Worm (Caenorhabditis elegans) whole organism, L2 larva: ENCODE measurements around the gene D2023.1.
A peak's percentile ranks its signal among the peaks of the same experiment; 100 is the strongest.

Experiments used
- C34F6.9 ChIP-seq: fragments of 150-350 bp; optimal IDR thresholded peaks from 2 replicates; lab custom pipeline; 2014; ENCODE audit warnings: missing biosample characterization, missing genetic modification characterization
- F13H6.1 ChIP-seq: sonication (generic microtip); optimal IDR thresholded peaks from 2 replicates; lab custom pipeline; 2016; ENCODE audit warnings: missing genetic modification characterization, missing compliant biosample characterization
- R02D3.7 ChIP-seq: fragments of 150-350 bp; optimal IDR thresholded peaks from 2 replicates; lab custom pipeline; 2014; ENCODE audit warnings: missing biosample characterization, missing genetic modification characterization
- Y55F3AM.14 ChIP-seq: fragments of 200-800 bp; sonication (Bioruptor generic); optimal IDR thresholded peaks from 2 replicates; lab custom pipeline; 2018; ENCODE audit warnings: mild to moderate bottlenecking, missing genetic modification characterization, missing compliant biosample characterization
- aly-2 ChIP-seq: fragments of 150-350 bp; optimal IDR thresholded peaks from 2 replicates; lab custom pipeline; 2014; ENCODE audit warnings: missing biosample characterization, missing genetic modification characterization
- ama-1 ChIP-seq: fragments of 150-350 bp; optimal IDR thresholded peaks from 2 replicates; lab custom pipeline; 2018; ENCODE audit warnings: inconsistent platforms
- crh-2 ChIP-seq: sonication (generic microtip); optimal IDR thresholded peaks from 2 replicates; lab custom pipeline; 2017; ENCODE audit warnings: missing biosample characterization, missing genetic modification characterization
- egl-27 ChIP-seq: sonication (generic microtip); optimal IDR thresholded peaks from 3 replicates; lab custom pipeline; 2017; ENCODE audit warnings: missing biosample characterization, missing genetic modification reagents, missing genetic modification characterization
- elt-1 ChIP-seq: fragments of 150-350 bp; optimal IDR thresholded peaks from 2 replicates; lab custom pipeline; 2014; ENCODE audit warnings: missing biosample characterization, missing genetic modification characterization
- fos-1 ChIP-seq: fragments of 150-350 bp; optimal IDR thresholded peaks from 2 replicates; lab custom pipeline; 2014; ENCODE audit warnings: missing biosample characterization, missing genetic modification characterization
- gmeb-1 ChIP-seq: fragments of 150-350 bp; optimal IDR thresholded peaks from 2 replicates; lab custom pipeline; 2014; ENCODE audit warnings: missing biosample characterization, missing genetic modification characterization
- lin-11 ChIP-seq: fragments of 150-350 bp; sonication (generic microtip); optimal IDR thresholded peaks from 2 replicates; lab custom pipeline; 2014; ENCODE audit warnings: missing biosample characterization, missing genetic modification characterization, inconsistent platforms, mixed read lengths
- lin-13 ChIP-seq: fragments of 150-350 bp; optimal IDR thresholded peaks from 2 replicates; lab custom pipeline; 2014; ENCODE audit warnings: missing biosample characterization, missing genetic modification reagents, missing genetic modification characterization
- lin-39 ChIP-seq: fragments of 150-350 bp; optimal IDR thresholded peaks from 2 replicates; lab custom pipeline; 2014; ENCODE audit warnings: missing biosample characterization, missing genetic modification reagents, missing genetic modification characterization
- lsy-2 ChIP-seq, 2 experiments: fragments of 150-350 bp in 1 of 2; sonication (generic microtip) in 1 of 2; optimal IDR thresholded peaks; 2 replicates each; lab custom pipeline; 2014 to 2017; ENCODE audit warnings: missing biosample characterization in 2 of 2, missing genetic modification characterization in 2 of 2
- mab-5 ChIP-seq: fragments of 150-350 bp; optimal IDR thresholded peaks from 2 replicates; lab custom pipeline; 2014; ENCODE audit warnings: missing biosample characterization, missing genetic modification characterization
- mbf-1 ChIP-seq: sonication (generic microtip); optimal IDR thresholded peaks from 2 replicates; lab custom pipeline; 2017; ENCODE audit warnings: missing biosample characterization, missing genetic modification characterization
- mdl-1 ChIP-seq, 2 experiments: fragments of 150-350 bp in 1 of 2; sonication (generic microtip) in 1 of 2; optimal IDR thresholded peaks; 2 replicates each; lab custom pipeline; 2017; ENCODE audit warnings: missing biosample characterization in 2 of 2, missing genetic modification characterization in 2 of 2
- nhr-10 ChIP-seq: sonication (generic microtip); optimal IDR thresholded peaks from 2 replicates; lab custom pipeline; 2017; ENCODE audit warnings: missing biosample characterization, missing genetic modification characterization
- nhr-11 ChIP-seq: fragments of 150-350 bp; optimal IDR thresholded peaks from 2 replicates; lab custom pipeline; 2014; ENCODE audit warnings: missing biosample characterization, missing genetic modification characterization
- nhr-12 ChIP-seq: fragments of 150-350 bp; optimal IDR thresholded peaks from 2 replicates; lab custom pipeline; 2014; ENCODE audit warnings: missing biosample characterization, missing genetic modification characterization
- nhr-129 ChIP-seq: fragments of 150-350 bp; optimal IDR thresholded peaks from 2 replicates; lab custom pipeline; 2014; ENCODE audit warnings: missing biosample characterization, missing genetic modification characterization
- nhr-21 ChIP-seq: fragments of 150-350 bp; optimal IDR thresholded peaks from 2 replicates; lab custom pipeline; 2014; ENCODE audit warnings: missing biosample characterization, missing genetic modification characterization
- nhr-23 ChIP-seq: fragments of 150-350 bp; optimal IDR thresholded peaks from 2 replicates; lab custom pipeline; 2014; ENCODE audit warnings: missing biosample characterization, missing genetic modification reagents, missing genetic modification characterization
- nhr-237 ChIP-seq: fragments of 150-350 bp; optimal IDR thresholded peaks from 2 replicates; lab custom pipeline; 2014; ENCODE audit warnings: missing biosample characterization, missing genetic modification characterization
- nhr-25 ChIP-seq: fragments of 150-350 bp; sonication (generic microtip); optimal IDR thresholded peaks from 3 replicates; lab custom pipeline; 2014; ENCODE audit warnings: missing biosample characterization, missing genetic modification characterization
- nhr-6 ChIP-seq: fragments of 150-350 bp; optimal IDR thresholded peaks from 2 replicates; lab custom pipeline; 2014; ENCODE audit warnings: missing biosample characterization, missing genetic modification characterization
- nhr-77 ChIP-seq: fragments of 150-350 bp; optimal IDR thresholded peaks from 2 replicates; lab custom pipeline; 2014; ENCODE audit warnings: missing biosample characterization, missing genetic modification characterization
- peb-1 ChIP-seq: fragments of 150-350 bp; optimal IDR thresholded peaks from 2 replicates; lab custom pipeline; 2014; ENCODE audit warnings: missing biosample characterization, missing genetic modification characterization
- sem-4 ChIP-seq: fragments of 150-350 bp; optimal IDR thresholded peaks from 2 replicates; lab custom pipeline; 2014; ENCODE audit warnings: missing biosample characterization, missing genetic modification reagents, missing genetic modification characterization
- skn-1 ChIP-seq: sonication (generic microtip); optimal IDR thresholded peaks from 2 replicates; lab custom pipeline; 2017; ENCODE audit warnings: missing biosample characterization, missing genetic modification characterization
- sma-3 ChIP-seq: sonication (generic microtip); optimal IDR thresholded peaks from 2 replicates; lab custom pipeline; 2016; ENCODE audit warnings: missing genetic modification reagents, missing genetic modification characterization, missing compliant biosample characterization
- sma-9 ChIP-seq, 2 experiments: fragments of 150-350 bp in 1 of 2; sonication (generic microtip) in 1 of 2; optimal IDR thresholded peaks; 2 replicates each; lab custom pipeline; 2014 to 2016; ENCODE audit warnings: missing genetic modification characterization in 2 of 2, mild to moderate bottlenecking in 1 of 2, missing biosample characterization in 1 of 2, missing compliant biosample characterization in 1 of 2, missing genetic modification reagents in 1 of 2, moderate library complexity in 1 of 2
- snpc-4 ChIP-seq: fragments of 150-350 bp; optimal IDR thresholded peaks from 2 replicates; lab custom pipeline; 2014; ENCODE audit warnings: missing biosample characterization, missing genetic modification characterization
- unc-39 ChIP-seq: fragments of 150-350 bp; optimal IDR thresholded peaks from 2 replicates; lab custom pipeline; 2014; ENCODE audit warnings: missing biosample characterization, missing genetic modification characterization
- unc-55 ChIP-seq: fragments of 150-350 bp; sonication (generic microtip); optimal IDR thresholded peaks from 3 replicates; lab custom pipeline; 2014; ENCODE audit warnings: missing biosample characterization, missing genetic modification reagents, missing genetic modification characterization
- unc-62 ChIP-seq: fragments of 150-350 bp; optimal IDR thresholded peaks from 2 replicates; lab custom pipeline; 2014; ENCODE audit warnings: missing biosample characterization, missing genetic modification reagents, missing genetic modification characterization
- zag-1 ChIP-seq: fragments of 150-350 bp; optimal IDR thresholded peaks from 2 replicates; lab custom pipeline; 2014; ENCODE audit warnings: missing biosample characterization, missing genetic modification characterization
- ztf-11 ChIP-seq: sonication (generic microtip); optimal IDR thresholded peaks from 2 replicates; lab custom pipeline; 2017; ENCODE audit warnings: missing biosample characterization, missing genetic modification characterization
- ztf-4 ChIP-seq: fragments of 150-350 bp; optimal IDR thresholded peaks from 2 replicates; lab custom pipeline; 2014; ENCODE audit warnings: missing biosample characterization, missing genetic modification characterization

Gene D2023.1

DNA sequence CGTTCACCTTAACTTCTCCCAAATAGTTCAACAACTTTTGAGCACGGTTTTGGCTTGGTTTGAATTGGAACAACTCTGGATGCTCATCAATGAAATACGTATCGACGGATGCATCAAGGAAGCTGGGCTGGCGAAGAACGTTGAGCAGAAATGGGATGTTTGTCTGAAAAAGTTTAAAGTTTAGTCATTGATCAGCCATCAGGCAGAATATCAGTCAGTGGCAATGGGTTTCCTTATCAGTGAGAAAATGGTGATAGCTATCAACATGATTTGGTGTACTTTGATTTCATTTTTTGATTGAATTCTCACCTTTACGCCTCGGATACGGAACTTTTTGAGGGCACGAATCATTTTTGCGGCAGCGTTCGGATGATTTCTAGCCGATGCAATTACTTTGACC, 31.2 kb downstream of the D2023.1 start:
- TF ChIP-seq mab-5 (no peak), ztf-4 (tag; lab: Kevin White, UChicago) (no peak), unc-55 (GFP tag; lab: Kevin White, UChicago) (no peak), F13H6.1 (tag; lab: Kevin White, UChicago) (no peak), lin-13 (GFP tag; lab: Kevin White, UChicago) (no peak), zag-1 (tag; lab: Kevin White, UChicago) (no peak), snpc-4 (tag; lab: Kevin White, UChicago) (no peak), ama-1 (lab: Kevin White, UChicago) (peak; percentile 53), sma-3 (no peak), sma-9 (GFP tag; optimal IDR thresholded peaks at IDR 0.05; lab: Kevin White, UChicago) (peak; percentile 47), sma-9 (tag; optimal IDR thresholded peaks at IDR 0.05; lab: Kevin White, UChicago) (no peak), egl-27 (no peak), skn-1 (no peak), unc-39 (tag; lab: Kevin White, UChicago) (no peak), sem-4 (no peak), fos-1 (peak; percentile 65), nhr-6 (no peak), elt-1 (no peak)
- TF ChIP-seq, all 48 proteins: peak for 3

DNA sequence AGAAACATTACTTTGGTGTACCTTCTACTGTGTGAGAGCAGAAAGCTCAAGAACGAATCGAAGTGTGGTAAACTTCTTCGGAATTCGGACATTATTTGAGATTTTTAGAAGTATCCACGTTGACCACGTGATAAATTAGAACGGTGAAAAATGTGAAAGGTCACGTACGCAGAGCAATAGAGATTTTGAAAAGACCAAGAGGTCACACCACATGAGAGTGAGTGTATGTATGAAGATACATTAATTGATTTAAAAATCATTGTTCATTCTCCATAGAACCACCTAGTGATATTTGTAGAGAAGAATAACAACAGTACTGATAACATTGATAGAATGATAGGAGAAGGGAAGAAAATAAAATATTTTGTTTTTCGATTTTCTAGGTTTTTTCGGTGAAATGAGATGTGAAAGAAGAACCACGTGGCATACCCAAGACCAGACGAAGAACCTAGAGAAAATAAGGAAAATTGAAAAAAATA, 33.1 kb downstream of the D2023.1 start, which contains the start of gene pyc-1:
pyc-1 (minus strand) TSS at position 69 of the 479 bp plus-strand sequence.
- TF ChIP-seq skn-1 (peak; percentile 12), unc-62 (no peak), gmeb-1 (tag; lab: Kevin White, UChicago) (peak; percentile 57), fos-1 (peak; percentile 32), ztf-4 (tag; lab: Kevin White, UChicago) (peak; percentile 80), sma-9 (GFP tag; optimal IDR thresholded peaks at IDR 0.05; lab: Kevin White, UChicago) (peak; percentile 40), sma-9 (tag; optimal IDR thresholded peaks at IDR 0.05; lab: Kevin White, UChicago) (no peak), unc-55 (GFP tag; lab: Kevin White, UChicago) (no peak), mdl-1 (tag; optimal IDR thresholded peaks at IDR 0.05; lab: Kevin White, UChicago) (peak in 1 of 2 experiments; percentile 36), crh-2 (peak; percentile 82), sem-4 (no peak), C34F6.9 (tag; lab: Kevin White, UChicago) (peak; percentile 54), lsy-2 (tag; optimal IDR thresholded peaks at IDR 0.05; lab: Kevin White, UChicago) (peak in 1 of 2 experiments; percentile 62), nhr-6 (peak; percentile 45), nhr-129 (tag; lab: Kevin White, UChicago) (peak; percentile 85), nhr-77 (tag; lab: Kevin White, UChicago) (no peak), lin-13 (GFP tag; lab: Kevin White, UChicago) (peak; percentile 76), sma-3 (peak; percentile 37), nhr-21 (tag; lab: Kevin White, UChicago) (peak; percentile 25), R02D3.7 (tag; lab: Kevin White, UChicago) (no peak), peb-1 (tag; lab: Kevin White, UChicago) (no peak), nhr-25 (tag; lab: Kevin White, UChicago) (peak; percentile 59), lin-39 (tag; lab: Kevin White, UChicago) (no peak), F13H6.1 (tag; lab: Kevin White, UChicago) (peak; percentile 33)
- TF ChIP-seq, all 48 proteins: peak for 16

DNA sequence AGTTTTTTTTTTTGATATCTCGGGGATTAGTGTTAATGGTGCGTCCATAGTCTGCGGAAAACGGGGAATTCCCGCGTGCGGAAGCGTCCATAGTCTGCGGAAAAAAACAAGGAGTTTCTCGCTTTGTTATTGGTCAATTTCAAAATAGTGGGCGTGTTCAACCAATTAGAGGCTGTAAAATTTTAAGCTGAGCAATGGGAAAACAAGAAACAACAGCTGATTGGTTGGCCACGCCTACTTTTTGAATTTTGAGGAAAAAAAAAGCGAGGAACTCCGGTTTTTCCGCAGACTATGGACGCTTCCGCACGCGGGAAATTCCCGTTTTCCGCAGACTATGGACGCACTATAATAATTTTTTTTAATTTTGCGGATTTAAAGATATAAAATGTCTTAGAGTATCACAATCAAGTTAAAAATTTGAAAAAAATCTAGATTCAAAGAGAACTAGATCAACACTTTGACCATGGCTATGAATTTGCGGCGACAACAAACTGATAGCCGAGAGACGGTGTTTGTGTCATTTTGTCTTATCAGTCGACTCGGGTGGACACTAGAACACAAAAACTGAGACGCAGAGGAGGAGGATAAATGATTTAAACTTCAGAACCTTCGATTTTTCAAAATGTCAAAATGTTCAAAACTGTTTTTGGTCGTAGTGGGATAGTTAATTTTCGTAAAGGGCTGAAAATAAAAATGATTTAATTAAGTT, 33.9 kb downstream of the D2023.1 start:
- TF ChIP-seq fos-1 (peak; percentile 54), ama-1 (lab: Kevin White, UChicago) (peak; percentile 6)

DNA sequence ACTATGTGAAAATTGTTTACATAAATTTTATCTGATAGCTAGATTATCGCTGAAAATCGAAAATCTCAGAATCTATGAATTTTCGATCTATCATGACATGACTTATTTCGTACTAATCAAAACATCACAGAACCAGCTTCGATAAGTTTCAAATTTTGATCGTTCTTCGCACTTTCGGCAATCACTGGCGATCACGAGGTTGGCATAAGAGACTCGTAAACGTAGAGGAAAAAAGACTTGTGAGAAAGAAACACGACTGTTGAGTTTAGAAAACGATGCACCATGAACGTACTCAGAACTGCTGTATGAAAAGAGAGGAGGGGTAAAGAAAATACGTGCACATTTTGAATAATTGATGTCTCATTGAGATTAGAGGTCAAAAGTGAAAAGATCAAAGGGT, 34.6 kb downstream of the D2023.1 start:
- TF ChIP-seq nhr-25 (tag; lab: Kevin White, UChicago) (peak; percentile 91), lin-11 (tag; lab: Kevin White, UChicago) (no peak), lin-39 (tag; lab: Kevin White, UChicago) (peak; percentile 34), ama-1 (lab: Kevin White, UChicago) (peak; percentile 45), crh-2 (peak; percentile 96), aly-2 (tag; lab: Kevin White, UChicago) (no peak), mdl-1 (tag; optimal IDR thresholded peaks at IDR 0.05; lab: Kevin White, UChicago) (peak; percentile 31 to 41), unc-62 (peak; percentile 39), Y55F3AM.14 (no peak), nhr-12 (tag; lab: Kevin White, UChicago) (no peak), peb-1 (tag; lab: Kevin White, UChicago) (no peak), fos-1 (peak; percentile 84), nhr-237 (tag; lab: Kevin White, UChicago) (no peak), nhr-23 (tag; lab: Kevin White, UChicago) (no peak), nhr-10 (tag; lab: Kevin White, UChicago) (peak; percentile 30), F13H6.1 (tag; lab: Kevin White, UChicago) (peak; percentile 93), elt-1 (no peak), R02D3.7 (tag; lab: Kevin White, UChicago) (no peak), sem-4 (peak; percentile 55), nhr-77 (tag; lab: Kevin White, UChicago) (no peak), ztf-11 (tag; lab: Kevin White, UChicago) (no peak), nhr-21 (tag; lab: Kevin White, UChicago) (peak; percentile 90), gmeb-1 (tag; lab: Kevin White, UChicago) (peak; percentile 81), sma-9 (GFP tag; optimal IDR thresholded peaks at IDR 0.05; lab: Kevin White, UChicago) (peak; percentile 96), sma-9 (tag; optimal IDR thresholded peaks at IDR 0.05; lab: Kevin White, UChicago) (no peak), mbf-1 (tag; lab: Kevin White, UChicago) (no peak), nhr-11 (tag; lab: Kevin White, UChicago) (no peak), nhr-6 (peak; percentile 86), skn-1 (no peak), unc-55 (GFP tag; lab: Kevin White, UChicago) (no peak), nhr-129 (tag; lab: Kevin White, UChicago) (peak; percentile 98), ztf-4 (tag; lab: Kevin White, UChicago) (peak; percentile 78)
